Worm (Caenorhabditis elegans): ENCODE measurements around the gene Y57G11C.20.

DNA sequence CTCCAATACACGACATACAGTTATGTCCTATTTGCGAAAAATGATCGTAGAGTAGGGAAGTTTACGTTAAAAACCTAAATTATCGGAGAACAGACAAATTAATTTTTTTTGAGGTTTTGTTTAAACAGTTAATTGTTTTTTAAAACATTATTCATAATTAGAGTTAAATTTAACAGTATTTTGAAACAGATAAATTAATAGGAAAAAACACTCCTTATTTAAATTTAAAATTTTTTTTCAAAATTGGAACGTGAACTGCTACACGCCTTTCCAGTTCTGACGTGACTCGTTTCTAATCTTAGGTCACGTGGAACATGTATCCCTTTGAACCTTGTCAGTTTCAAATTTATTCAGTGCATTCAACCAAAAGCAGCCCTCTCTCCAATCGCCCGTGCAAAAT, 10.5 kb downstream of the Y57G11C.20 start, which contains the start of gene Y57G11C.52:
- TF ChIP-seq skn-1 (tag; optimal IDR thresholded peaks at IDR 0.05): no peak
- TF ChIP-seq ZK546.5 (tag; optimal IDR thresholded peaks at IDR 0.05): no peak
- no peak for TF ChIP-seq lin-13 (GFP tag; optimal IDR thresholded peaks at IDR 0.05)
- no peak for TF ChIP-seq spr-1 (tag; optimal IDR thresholded peaks at IDR 0.05)
- no peak for TF ChIP-seq arid-1 (GFP tag; conservative IDR thresholded peaks at IDR 0.05)
- no peak for TF ChIP-seq pha-4 (GFP tag; IDR thresholded peaks at IDR 0.05)
- TF ChIP-seq pha-4 (tag; optimal IDR thresholded peaks at IDR 0.05): no peak
- no peak for TF ChIP-seq unc-62 (GFP tag; optimal IDR thresholded peaks at IDR 0.05 in 1 of 2)
- no peak for TF ChIP-seq unc-62 (tag; optimal IDR thresholded peaks at IDR 0.05)
- TF ChIP-seq mdl-1 (tag; optimal IDR thresholded peaks at IDR 0.05): no peak
- no peak for TF ChIP-seq nhr-77 (tag; optimal IDR thresholded peaks at IDR 0.05)
- TF ChIP-seq nhr-76 (tag; optimal IDR thresholded peaks at IDR 0.05): no peak
- TF ChIP-seq nhr-25 (tag; optimal IDR thresholded peaks at IDR 0.05; ENCODE audit: borderline replicate concordance, insufficient read depth): no peak
- no peak for TF ChIP-seq nhr-237 (tag; optimal IDR thresholded peaks at IDR 0.05)
- no peak for TF ChIP-seq snpc-4 (tag; optimal IDR thresholded peaks at IDR 0.05)
- no peak for TF ChIP-seq lin-39 (tag; optimal IDR thresholded peaks at IDR 0.05)

Measured in whole organism, L4 larva.